Worm (Caenorhabditis elegans) whole organism, late embryonic: Measurements from ENCODE around the gene cid-1.

Experiments
- F13H6.1 ChIP-seq: sonication (generic microtip); optimal IDR thresholded peaks from 2 replicates; lab custom pipeline; 2016; ENCODE audit warnings: missing genetic modification characterization, missing compliant biosample characterization
- K09A11.1 ChIP-seq: sonication (generic microtip); optimal IDR thresholded peaks from 2 replicates; lab custom pipeline; 2017; ENCODE audit warnings: antibody characterized with exemption, mild to moderate bottlenecking, missing genetic modification characterization, missing compliant biosample characterization; ENCODE audit not compliant: insufficient read depth
- Y22D7AL.16 ChIP-seq: sonication (generic microtip); optimal IDR thresholded peaks from 2 replicates; lab custom pipeline; 2016; ENCODE audit warnings: missing genetic modification characterization, missing compliant biosample characterization
- ama-1 ChIP-seq: fragments of 150-350 bp; optimal IDR thresholded peaks from 2 replicates; lab custom pipeline; 2014
- ceh-45 ChIP-seq: fragments of 200-800 bp; sonication (Bioruptor generic); IDR thresholded peaks from 2 replicates; pipeline ENCODE4 v1.3.6; 2022; ENCODE audit warnings: missing genetic modification reagents, missing genetic modification characterization, missing compliant biosample characterization
- che-1 ChIP-seq: sonication (generic microtip); optimal IDR thresholded peaks from 2 replicates; lab custom pipeline; 2016; ENCODE audit warnings: mild to moderate bottlenecking, missing genetic modification characterization, missing compliant biosample characterization
- dmd-4 ChIP-seq: sonication (generic microtip); optimal IDR thresholded peaks from 2 replicates; lab custom pipeline; 2016; ENCODE audit warnings: borderline replicate concordance, missing genetic modification characterization, missing compliant biosample characterization
- fkh-10 ChIP-seq: fragments of 150-350 bp; optimal IDR thresholded peaks from 2 replicates; lab custom pipeline; 2014; ENCODE audit warnings: missing biosample characterization, missing genetic modification reagents, missing genetic modification characterization
- nhr-11 ChIP-seq: fragments of 150-350 bp; optimal IDR thresholded peaks from 2 replicates; lab custom pipeline; 2014; ENCODE audit warnings: missing biosample characterization, missing genetic modification characterization
- sox-4 ChIP-seq: sonication (generic microtip); optimal IDR thresholded peaks from 2 replicates; lab custom pipeline; 2017; ENCODE audit warnings: mild to moderate bottlenecking, missing genetic modification characterization, inconsistent platforms, missing compliant biosample characterization
- tbx-2 ChIP-seq: sonication (generic microtip); optimal IDR thresholded peaks from 2 replicates; lab custom pipeline; 2016; ENCODE audit warnings: missing genetic modification characterization, missing compliant biosample characterization
- unc-86 ChIP-seq: sonication (generic microtip); optimal IDR thresholded peaks from 2 replicates; lab custom pipeline; 2016; ENCODE audit warnings: missing genetic modification characterization, missing compliant biosample characterization
- ztf-16 ChIP-seq: sonication (generic microtip); optimal IDR thresholded peaks from 2 replicates; lab custom pipeline; 2017; ENCODE audit warnings: missing genetic modification characterization, missing compliant biosample characterization

DNA sequence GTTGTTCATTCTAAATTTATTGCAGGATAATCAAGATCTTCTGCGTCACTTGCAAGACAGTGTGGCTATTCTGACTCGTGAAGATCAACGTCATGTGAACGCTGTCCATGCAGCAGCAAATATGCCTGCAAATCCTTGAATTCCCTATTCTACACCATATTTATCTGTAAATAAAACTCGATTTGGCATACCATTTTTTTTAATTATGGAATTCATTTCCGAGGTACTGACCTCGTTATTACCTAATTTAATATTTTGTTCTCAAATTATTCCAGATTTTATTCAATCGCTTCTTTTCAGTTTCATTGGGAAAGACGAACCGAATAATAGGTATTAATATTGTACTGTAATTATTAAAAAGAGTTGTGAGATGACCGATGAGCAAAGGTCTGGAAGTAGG lies at the start of gene cid-1:
- TF ChIP-seq ztf-16: no peak
- TF ChIP-seq ama-1: no peak
- no peak for TF ChIP-seq sox-4 (tag; lab: Kevin White, UChicago)
- TF ChIP-seq F13H6.1 (tag; lab: Kevin White, UChicago): no peak
- no peak for TF ChIP-seq ceh-45 (GFP tag; lab: Robert Waterston, UW)
- no peak for TF ChIP-seq unc-86 (tag; lab: Kevin White, UChicago)
- no peak for TF ChIP-seq K09A11.1
- no peak for TF ChIP-seq nhr-11 (tag; lab: Kevin White, UChicago)
- TF ChIP-seq tbx-2 (tag; lab: Kevin White, UChicago): no peak
- TF ChIP-seq che-1 (tag; lab: Kevin White, UChicago): no peak
- no peak for TF ChIP-seq Y22D7AL.16 (tag; lab: Kevin White, UChicago)
- no peak for TF ChIP-seq dmd-4
- no peak for TF ChIP-seq fkh-10 (GFP tag; lab: Kevin White, UChicago)
